Worm (Caenorhabditis elegans) whole organism, L2 larva: Measurements from ENCODE around the gene C28G1.10.

Source experiments
- C34F6.9 ChIP-seq: fragments of 150-350 bp; optimal IDR thresholded peaks from 2 replicates; lab custom pipeline; 2014; ENCODE audit warnings: missing biosample characterization, missing genetic modification characterization
- F13H6.1 ChIP-seq: sonication (generic microtip); optimal IDR thresholded peaks from 2 replicates; lab custom pipeline; 2016; ENCODE audit warnings: missing genetic modification characterization, missing compliant biosample characterization
- R02D3.7 ChIP-seq: fragments of 150-350 bp; optimal IDR thresholded peaks from 2 replicates; lab custom pipeline; 2014; ENCODE audit warnings: missing biosample characterization, missing genetic modification characterization
- Y55F3AM.14 ChIP-seq: fragments of 200-800 bp; sonication (Bioruptor generic); optimal IDR thresholded peaks from 2 replicates; lab custom pipeline; 2018; ENCODE audit warnings: mild to moderate bottlenecking, missing genetic modification characterization, missing compliant biosample characterization
- ZK546.5 ChIP-seq: sonication (generic microtip); optimal IDR thresholded peaks from 2 replicates; lab custom pipeline; 2017; ENCODE audit warnings: missing biosample characterization, missing genetic modification characterization
- alr-1 ChIP-seq: fragments of 150-350 bp; optimal IDR thresholded peaks from 2 replicates; lab custom pipeline; 2014; ENCODE audit warnings: missing biosample characterization, missing genetic modification characterization
- ama-1 ChIP-seq: fragments of 150-350 bp; optimal IDR thresholded peaks from 2 replicates; lab custom pipeline; 2018; ENCODE audit warnings: inconsistent platforms
- blmp-1 ChIP-seq: sonication (generic microtip); optimal IDR thresholded peaks from 2 replicates; lab custom pipeline; 2017; ENCODE audit warnings: missing genetic modification characterization, mild to moderate bottlenecking, missing compliant biosample characterization, antibody characterized with exemption, moderate library complexity; ENCODE audit not compliant: insufficient read depth
- ceh-16 ChIP-seq: fragments of 150-350 bp; optimal IDR thresholded peaks from 2 replicates; lab custom pipeline; 2014; ENCODE audit warnings: missing biosample characterization, missing genetic modification characterization
- crh-2 ChIP-seq: sonication (generic microtip); optimal IDR thresholded peaks from 2 replicates; lab custom pipeline; 2017; ENCODE audit warnings: missing biosample characterization, missing genetic modification characterization
- egl-27 ChIP-seq: sonication (generic microtip); optimal IDR thresholded peaks from 3 replicates; lab custom pipeline; 2017; ENCODE audit warnings: missing biosample characterization, missing genetic modification reagents, missing genetic modification characterization
- elt-1 ChIP-seq: fragments of 150-350 bp; optimal IDR thresholded peaks from 2 replicates; lab custom pipeline; 2014; ENCODE audit warnings: missing biosample characterization, missing genetic modification characterization
- elt-3 ChIP-seq: sonication (generic microtip); optimal IDR thresholded peaks from 2 replicates; lab custom pipeline; 2017; ENCODE audit warnings: missing biosample characterization, missing genetic modification characterization
- fos-1 ChIP-seq: fragments of 150-350 bp; optimal IDR thresholded peaks from 2 replicates; lab custom pipeline; 2014; ENCODE audit warnings: missing biosample characterization, missing genetic modification characterization
- gmeb-1 ChIP-seq: fragments of 150-350 bp; optimal IDR thresholded peaks from 2 replicates; lab custom pipeline; 2014; ENCODE audit warnings: missing biosample characterization, missing genetic modification characterization
- lin-11 ChIP-seq: fragments of 150-350 bp; sonication (generic microtip); optimal IDR thresholded peaks from 2 replicates; lab custom pipeline; 2014; ENCODE audit warnings: missing biosample characterization, missing genetic modification characterization, inconsistent platforms, mixed read lengths
- lin-39 ChIP-seq: fragments of 150-350 bp; optimal IDR thresholded peaks from 2 replicates; lab custom pipeline; 2014; ENCODE audit warnings: missing biosample characterization, missing genetic modification reagents, missing genetic modification characterization
- mab-5 ChIP-seq: fragments of 150-350 bp; optimal IDR thresholded peaks from 2 replicates; lab custom pipeline; 2014; ENCODE audit warnings: missing biosample characterization, missing genetic modification characterization
- mdl-1 ChIP-seq, 2 experiments: fragments of 150-350 bp in 1 of 2; sonication (generic microtip) in 1 of 2; optimal IDR thresholded peaks; 2 replicates each; lab custom pipeline; 2017; ENCODE audit warnings: missing biosample characterization in 2 of 2, missing genetic modification characterization in 2 of 2
- nhr-129 ChIP-seq: fragments of 150-350 bp; optimal IDR thresholded peaks from 2 replicates; lab custom pipeline; 2014; ENCODE audit warnings: missing biosample characterization, missing genetic modification characterization
- nhr-23 ChIP-seq: fragments of 150-350 bp; optimal IDR thresholded peaks from 2 replicates; lab custom pipeline; 2014; ENCODE audit warnings: missing biosample characterization, missing genetic modification reagents, missing genetic modification characterization
- nhr-237 ChIP-seq: fragments of 150-350 bp; optimal IDR thresholded peaks from 2 replicates; lab custom pipeline; 2014; ENCODE audit warnings: missing biosample characterization, missing genetic modification characterization
- nhr-6 ChIP-seq: fragments of 150-350 bp; optimal IDR thresholded peaks from 2 replicates; lab custom pipeline; 2014; ENCODE audit warnings: missing biosample characterization, missing genetic modification characterization
- nhr-77 ChIP-seq: fragments of 150-350 bp; optimal IDR thresholded peaks from 2 replicates; lab custom pipeline; 2014; ENCODE audit warnings: missing biosample characterization, missing genetic modification characterization
- peb-1 ChIP-seq: fragments of 150-350 bp; optimal IDR thresholded peaks from 2 replicates; lab custom pipeline; 2014; ENCODE audit warnings: missing biosample characterization, missing genetic modification characterization
- sma-3 ChIP-seq: sonication (generic microtip); optimal IDR thresholded peaks from 2 replicates; lab custom pipeline; 2016; ENCODE audit warnings: missing genetic modification reagents, missing genetic modification characterization, missing compliant biosample characterization
- sma-9 ChIP-seq, 2 experiments: fragments of 150-350 bp in 1 of 2; sonication (generic microtip) in 1 of 2; optimal IDR thresholded peaks; 2 replicates each; lab custom pipeline; 2014 to 2016; ENCODE audit warnings: missing genetic modification characterization in 2 of 2, mild to moderate bottlenecking in 1 of 2, missing biosample characterization in 1 of 2, missing compliant biosample characterization in 1 of 2, missing genetic modification reagents in 1 of 2, moderate library complexity in 1 of 2
- snpc-4 ChIP-seq: fragments of 150-350 bp; optimal IDR thresholded peaks from 2 replicates; lab custom pipeline; 2014; ENCODE audit warnings: missing biosample characterization, missing genetic modification characterization
- unc-39 ChIP-seq: fragments of 150-350 bp; optimal IDR thresholded peaks from 2 replicates; lab custom pipeline; 2014; ENCODE audit warnings: missing biosample characterization, missing genetic modification characterization
- unc-55 ChIP-seq: fragments of 150-350 bp; sonication (generic microtip); optimal IDR thresholded peaks from 3 replicates; lab custom pipeline; 2014; ENCODE audit warnings: missing biosample characterization, missing genetic modification reagents, missing genetic modification characterization
- unc-62 ChIP-seq: fragments of 150-350 bp; optimal IDR thresholded peaks from 2 replicates; lab custom pipeline; 2014; ENCODE audit warnings: missing biosample characterization, missing genetic modification reagents, missing genetic modification characterization
- zag-1 ChIP-seq: fragments of 150-350 bp; optimal IDR thresholded peaks from 2 replicates; lab custom pipeline; 2014; ENCODE audit warnings: missing biosample characterization, missing genetic modification characterization
- ztf-11 ChIP-seq: sonication (generic microtip); optimal IDR thresholded peaks from 2 replicates; lab custom pipeline; 2017; ENCODE audit warnings: missing biosample characterization, missing genetic modification characterization
- ztf-4 ChIP-seq: fragments of 150-350 bp; optimal IDR thresholded peaks from 2 replicates; lab custom pipeline; 2014; ENCODE audit warnings: missing biosample characterization, missing genetic modification characterization

Gene C28G1.10

ce11 chrX:8859538-8859937 is 12.6 kb downstream of the C28G1.10 start:
- no peak for TF ChIP-seq ZK546.5
- TF ChIP-seq unc-39 (tag; lab: Kevin White, UChicago), result no peak
- TF ChIP-seq nhr-23 (tag; lab: Kevin White, UChicago), result no peak
- TF ChIP-seq alr-1 (tag; lab: Kevin White, UChicago), result no peak
- TF ChIP-seq nhr-129 (tag; lab: Kevin White, UChicago), result no peak
- TF ChIP-seq R02D3.7 (tag; lab: Kevin White, UChicago), result no peak
- no peak for TF ChIP-seq ztf-4 (tag; lab: Kevin White, UChicago)

ce11 chrX:8860958-8861357 is 14.0 kb downstream of the C28G1.10 start, which contains the start of gene C06E2.9:
C06E2.9 (plus strand) TSS chrX:8861258.
- no peak for TF ChIP-seq egl-27
- no peak for TF ChIP-seq unc-39 (tag; lab: Kevin White, UChicago)
- no peak for TF ChIP-seq nhr-6 (tag; lab: Kevin White, UChicago)
- no peak for TF ChIP-seq fos-1
- no peak for TF ChIP-seq sma-3 (GFP tag; lab: Kevin White, UChicago)
- no peak for TF ChIP-seq snpc-4 (tag; lab: Kevin White, UChicago)
- no peak for TF ChIP-seq unc-55 (GFP tag; lab: Kevin White, UChicago)
- TF ChIP-seq zag-1 (tag; lab: Kevin White, UChicago), result no peak
- no peak for TF ChIP-seq mdl-1 (tag; optimal IDR thresholded peaks at IDR 0.05; lab: Kevin White, UChicago)
- no peak for TF ChIP-seq lin-11 (tag; lab: Kevin White, UChicago)
- no peak for TF ChIP-seq R02D3.7 (tag; lab: Kevin White, UChicago)
- no peak for TF ChIP-seq C34F6.9 (tag; lab: Kevin White, UChicago)

ce11 chrX:8866563-8866962 is 19.6 kb downstream of the C28G1.10 start, which contains the start of gene ins-9:
ins-9 (minus strand) TSS chrX:8866663.
- TF ChIP-seq lin-39 (no peak), snpc-4 (tag; lab: Kevin White, UChicago) (no peak), F13H6.1 (tag; lab: Kevin White, UChicago) (no peak), sma-3 (GFP tag; lab: Kevin White, UChicago) (no peak)

DNA sequence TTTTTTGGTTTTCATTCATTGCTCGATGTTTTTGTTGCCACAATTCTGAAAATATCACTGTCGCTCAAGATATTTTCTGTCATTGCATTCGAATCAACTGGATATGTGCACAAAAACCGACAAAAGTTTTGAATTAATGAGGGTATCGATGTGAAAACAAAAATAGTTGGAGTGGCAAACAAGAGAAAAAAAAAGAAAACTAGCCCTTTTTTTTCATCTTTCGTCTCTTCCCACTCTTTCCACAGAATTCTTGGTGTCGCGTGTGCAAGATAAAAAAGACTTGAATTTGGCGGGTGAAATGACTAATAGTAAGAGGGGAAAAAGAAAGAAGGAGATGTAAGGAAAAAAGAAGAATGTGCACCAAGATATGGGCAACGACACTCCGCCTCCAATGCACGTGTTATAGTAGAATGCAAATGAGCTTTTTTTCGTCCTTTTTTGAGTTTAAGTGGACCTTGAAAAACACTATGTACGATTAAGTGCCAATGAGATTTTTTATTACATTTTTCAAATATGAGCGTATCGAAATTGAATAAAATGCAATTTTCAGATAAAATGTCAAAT is 22.3 kb downstream of the C28G1.10 start, which contains the start of the genes ubc-22 and ubc-21:
TSS of gene ubc-22 (minus strand) at position 51 of the 564 bp plus-strand sequence.
TSS of gene ubc-21 (plus strand) at position 514 of the 564 bp plus-strand sequence.
- no peak for TF ChIP-seq peb-1 (tag; lab: Kevin White, UChicago)
- TF ChIP-seq egl-27, result no peak
- peak; percentile 47 for TF ChIP-seq C34F6.9 (tag; lab: Kevin White, UChicago)
- TF ChIP-seq mdl-1 (tag; optimal IDR thresholded peaks at IDR 0.05; lab: Kevin White, UChicago), result peak in 1 of 2 experiments; percentile 72
- TF ChIP-seq nhr-237 (tag; lab: Kevin White, UChicago), result no peak
- no peak for TF ChIP-seq Y55F3AM.14 (GFP tag; lab: Kevin White, UChicago)
- TF ChIP-seq sma-9 (GFP tag; optimal IDR thresholded peaks at IDR 0.05; lab: Kevin White, UChicago), result no peak
- no peak for TF ChIP-seq sma-9 (tag; optimal IDR thresholded peaks at IDR 0.05; lab: Kevin White, UChicago)
- no peak for TF ChIP-seq ztf-11 (tag; lab: Kevin White, UChicago)
- TF ChIP-seq zag-1 (tag; lab: Kevin White, UChicago), result peak; percentile 5
- peak; percentile 67 for TF ChIP-seq unc-55 (GFP tag; lab: Kevin White, UChicago)
- TF ChIP-seq elt-3 (tag; lab: Kevin White, UChicago), result no peak
- peak; percentile 14 for TF ChIP-seq nhr-129 (tag; lab: Kevin White, UChicago)
- no peak for TF ChIP-seq nhr-23 (tag; lab: Kevin White, UChicago)

ce11 chrX:8874748-8875147 is 27.8 kb downstream of the C28G1.10 start, which contains the start of gene C06E2.1:
C06E2.1 (minus strand) TSS chrX:8874848.
- TF ChIP-seq fos-1, result no peak

- no peak for TF ChIP-seq nhr-129 (tag; lab: Kevin White, UChicago)
- TF ChIP-seq blmp-1 (tag; lab: Kevin White, UChicago), result peak; percentile 7
- TF ChIP-seq elt-1 (tag; lab: Kevin White, UChicago), result peak; percentile 50
These were observed 28.9 kb downstream of the C28G1.10 start for ce11 chrX:8875867-8876266.

DNA sequence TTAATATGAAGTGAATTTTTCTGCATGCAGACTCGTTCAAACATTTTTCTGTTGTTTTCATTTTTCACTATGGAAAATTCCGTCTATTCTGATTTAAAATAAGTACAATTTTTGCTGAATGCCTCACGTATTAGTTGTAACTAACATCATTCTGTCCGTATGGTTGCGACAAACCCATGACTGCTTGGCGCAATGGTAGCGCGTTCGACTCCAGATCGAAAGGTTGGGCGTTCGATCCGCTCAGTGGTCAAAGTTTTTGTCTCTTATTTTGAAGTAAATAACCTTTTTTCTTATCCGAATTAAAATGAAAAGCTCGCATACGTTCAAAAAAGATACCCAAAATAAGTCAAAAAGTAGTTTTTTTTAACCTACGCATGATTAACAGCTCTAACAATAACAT is 30.2 kb downstream of the C28G1.10 start:
- TF ChIP-seq alr-1 (tag; lab: Kevin White, UChicago) (no peak), ztf-4 (tag; lab: Kevin White, UChicago) (no peak), gmeb-1 (tag; lab: Kevin White, UChicago) (no peak), mab-5 (tag; lab: Kevin White, UChicago) (no peak), blmp-1 (tag; lab: Kevin White, UChicago) (no peak), unc-39 (tag; lab: Kevin White, UChicago) (no peak), nhr-77 (tag; lab: Kevin White, UChicago) (no peak), sma-9 (GFP tag; optimal IDR thresholded peaks at IDR 0.05; lab: Kevin White, UChicago) (peak; percentile 2), sma-9 (tag; optimal IDR thresholded peaks at IDR 0.05; lab: Kevin White, UChicago) (no peak), zag-1 (tag; lab: Kevin White, UChicago) (no peak), unc-62 (GFP tag; lab: Kevin White, UChicago) (no peak), sma-3 (GFP tag; lab: Kevin White, UChicago) (peak; percentile 16), ama-1 (no peak), ceh-16 (tag; lab: Kevin White, UChicago) (peak; percentile 3), nhr-6 (tag; lab: Kevin White, UChicago) (no peak), crh-2 (tag; lab: Kevin White, UChicago) (peak; percentile 13)
- TF ChIP-seq, all 48 proteins: peak for 4
